Fruit fly (Drosophila melanogaster) whole organism, wandering third instar larva: ENCODE measurements around the gene CG1486.

Source experiments
- CG32264 ChIP-seq: fragments of 200-800 bp; sonication (Bioruptor generic); optimal IDR thresholded peaks from 2 replicates; lab custom pipeline; 2016; ENCODE audit warnings: missing biosample characterization, missing genetic modification characterization
- CG9705 ChIP-seq: fragments of 200-800 bp; sonication (Bioruptor generic); optimal IDR thresholded peaks from 2 replicates; lab custom pipeline; 2018; ENCODE audit warnings: missing biosample characterization, mild to moderate bottlenecking, missing genetic modification characterization
- Dfd ChIP-seq: fragments of >200 bp; optimal IDR thresholded peaks from 2 replicates; lab custom pipeline; 2017; ENCODE audit warnings: missing biosample characterization, missing genetic modification characterization
- Dif ChIP-seq: fragments of 200-275, 200-300 bp; sonication (Bioruptor generic); optimal IDR thresholded peaks from 2 replicates; lab custom pipeline; 2018; ENCODE audit warnings: missing biosample characterization, missing genetic modification characterization; ENCODE audit not compliant: partially characterized antibody
- HLH106 ChIP-seq: fragments of 200-800 bp; optimal IDR thresholded peaks from 3 replicates; lab custom pipeline; 2019; ENCODE audit warnings: missing biosample characterization, mild to moderate bottlenecking, missing genetic modification characterization, moderate library complexity
- Hnf4 ChIP-seq: fragments of 200-800 bp; sonication (Bioruptor generic); optimal IDR thresholded peaks from 2 replicates; lab custom pipeline; 2016; ENCODE audit warnings: missing biosample characterization, mild to moderate bottlenecking, missing genetic modification characterization
- Mio ChIP-seq: sonication (Bioruptor generic); optimal IDR thresholded peaks from 2 replicates; lab custom pipeline; 2016; ENCODE audit warnings: missing biosample characterization, missing genetic modification characterization
- Myc ChIP-seq: fragments of >200 bp; optimal IDR thresholded peaks from 2 replicates; lab custom pipeline; 2017
- N ChIP-seq: fragments of >200 bp; optimal IDR thresholded peaks from 2 replicates; lab custom pipeline; 2018; ENCODE audit warnings: missing biosample characterization, missing external identifiers, missing genetic modification characterization
- OdsH ChIP-seq: fragments of 200-800 bp; sonication (Bioruptor generic); optimal IDR thresholded peaks from 2 replicates; lab custom pipeline; 2016; ENCODE audit warnings: missing biosample characterization, mild to moderate bottlenecking, missing genetic modification characterization
- Rel ChIP-seq, 2 experiments: fragments of 200-800 bp; sonication (Bioruptor generic) in 1 of 2; optimal IDR thresholded peaks; 2 replicates in 1 of 2; 3 replicates in 1 of 2; lab custom pipeline; 2016 to 2019; ENCODE audit warnings: mild to moderate bottlenecking in 2 of 2, missing biosample characterization in 2 of 2, missing genetic modification characterization in 2 of 2, moderate library complexity in 1 of 2
- Sp1 ChIP-seq: fragments of 200-800 bp; sonication (Bioruptor generic); optimal IDR thresholded peaks from 3 replicates; lab custom pipeline; 2019; ENCODE audit warnings: missing biosample characterization, mild to moderate bottlenecking, missing genetic modification characterization, moderate library complexity
- Vsx2 ChIP-seq: fragments of 200-300, 225-300 bp; sonication (Bioruptor generic); optimal IDR thresholded peaks from 2 replicates; lab custom pipeline; 2018; ENCODE audit warnings: missing biosample characterization, missing genetic modification characterization; ENCODE audit not compliant: partially characterized antibody
- br ChIP-seq: fragments of 200-800 bp; sonication (Bioruptor generic); optimal IDR thresholded peaks from 2 replicates; lab custom pipeline; 2016; ENCODE audit warnings: missing biosample characterization, missing genetic modification characterization
- dmrt93B ChIP-seq: fragments of 200-800 bp; sonication (Bioruptor generic); optimal IDR thresholded peaks from 2 replicates; lab custom pipeline; 2018; ENCODE audit warnings: missing biosample characterization, mild to moderate bottlenecking, missing genetic modification characterization
- dsf ChIP-seq: sonication (Bioruptor generic); optimal IDR thresholded peaks from 2 replicates; lab custom pipeline; 2016; ENCODE audit warnings: missing biosample characterization, missing genetic modification characterization, borderline replicate concordance
- ey ChIP-seq: fragments of 200-800 bp; sonication (Bioruptor generic); optimal IDR thresholded peaks from 2 replicates; lab custom pipeline; 2016; ENCODE audit warnings: missing biosample characterization, missing genetic modification characterization
- foxo ChIP-seq, 2 experiments: fragments of 200-800 bp; sonication (Bioruptor generic); optimal IDR thresholded peaks; 2 replicates in 1 of 2; 3 replicates in 1 of 2; lab custom pipeline; 2016 to 2017; ENCODE audit warnings: missing biosample characterization in 2 of 2, missing genetic modification characterization in 2 of 2
- fru ChIP-seq: fragments of 200-800 bp; sonication (Bioruptor generic); optimal IDR thresholded peaks from 3 replicates; lab custom pipeline; 2016; ENCODE audit warnings: missing biosample characterization, mild to moderate bottlenecking, missing genetic modification characterization
- h ChIP-seq: fragments of 200-800 bp; sonication (Bioruptor generic); optimal IDR thresholded peaks from 3 replicates; lab custom pipeline; 2016; ENCODE audit warnings: missing biosample characterization, mild to moderate bottlenecking, missing genetic modification characterization
- psq ChIP-seq: fragments of 200-800 bp; sonication (Bioruptor generic); optimal IDR thresholded peaks from 3 replicates; lab custom pipeline; 2017; ENCODE audit warnings: missing biosample characterization, mild to moderate bottlenecking, missing genetic modification characterization, moderate library complexity
- rgr ChIP-seq: fragments of 200-800 bp; sonication (Bioruptor generic); optimal IDR thresholded peaks from 3 replicates; lab custom pipeline; 2016; ENCODE audit warnings: missing biosample characterization, mild to moderate bottlenecking, missing genetic modification characterization
- sage ChIP-seq: fragments of 200-800 bp; sonication (Bioruptor generic); optimal IDR thresholded peaks from 2 replicates; lab custom pipeline; 2016; ENCODE audit warnings: missing biosample characterization, mild to moderate bottlenecking, missing genetic modification characterization
- usp ChIP-seq: fragments of >200 bp; optimal IDR thresholded peaks from 2 replicates; lab custom pipeline; 2017; ENCODE audit warnings: missing biosample characterization, missing genetic modification characterization
- woc ChIP-seq: sonication (Bioruptor generic); optimal IDR thresholded peaks from 2 replicates; lab custom pipeline; 2016; ENCODE audit warnings: missing biosample characterization, mild to moderate bottlenecking, missing genetic modification characterization

Gene CG1486

dm6 chrX:21319202-21319772 is 4.6 kb upstream of the CG1486 start, which contains the start of the genes SLIRP1 and anox (continued):
- TF ChIP-seq rgr (GFP tag; lab: Kevin White, UChicago): peak; percentile 79
- no peak for TF ChIP-seq Dif (GFP tag; lab: Kevin White, UChicago)

DNA sequence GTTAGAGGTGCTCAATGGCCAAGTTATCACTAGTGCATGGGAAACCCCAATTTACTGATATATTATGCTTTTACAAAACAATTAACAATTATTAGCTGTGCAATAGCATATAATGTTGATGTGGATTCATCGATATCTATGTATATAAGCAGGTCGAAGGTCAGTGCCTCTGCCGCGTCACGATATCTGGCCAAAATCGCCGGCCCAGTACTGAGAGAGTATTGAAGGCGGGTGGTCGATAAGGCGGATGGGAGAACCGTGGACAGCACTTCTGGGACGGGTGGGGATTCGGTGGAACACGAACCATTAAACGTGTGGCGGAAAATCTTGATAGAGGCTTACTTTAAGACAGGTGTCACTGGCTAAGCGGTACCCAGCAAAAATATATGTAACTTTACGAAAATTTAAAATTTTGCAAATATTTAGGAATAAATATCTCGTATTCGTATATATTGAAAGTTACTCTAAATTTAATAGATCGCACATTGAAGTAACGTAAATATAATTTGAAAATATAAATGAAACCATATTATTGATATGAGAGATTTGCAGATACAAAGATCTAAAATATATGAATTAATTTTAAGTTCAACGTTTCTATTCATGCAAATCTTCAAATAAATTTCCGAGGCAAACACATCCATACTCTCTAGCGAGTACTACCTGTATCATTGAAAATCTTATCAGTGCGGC is 1.4 kb upstream of the CG1486 start:
- TF ChIP-seq usp (no peak), N (GFP tag; lab: Kevin White, UChicago) (no peak), fru (GFP tag; lab: Kevin White, UChicago) (peak; percentile 75), Rel (GFP tag; optimal IDR thresholded peaks at IDR 0.05; lab: Kevin White, UChicago) (no peak), Rel (tag; optimal IDR thresholded peaks at IDR 0.05; lab: Kevin White, UChicago) (no peak), h (GFP tag; lab: Kevin White, UChicago) (peak; percentile 79), sage (GFP tag; lab: Kevin White, UChicago) (peak; percentile 12), HLH106 (tag; lab: Kevin White, UChicago) (peak; percentile 72), foxo (GFP tag; optimal IDR thresholded peaks at IDR 0.05; lab: Kevin White, UChicago) (peak in 1 of 2 experiments; percentile 68), Vsx2 (no peak), CG32264 (GFP tag; lab: Kevin White, UChicago) (no peak), psq (GFP tag; lab: Kevin White, UChicago) (no peak), rgr (GFP tag; lab: Kevin White, UChicago) (no peak), Dfd (GFP tag; lab: Kevin White, UChicago) (no peak), CG9705 (GFP tag; lab: Kevin White, UChicago) (peak; percentile 10), ey (no peak), dsf (GFP tag; lab: Kevin White, UChicago) (no peak)

DNA sequence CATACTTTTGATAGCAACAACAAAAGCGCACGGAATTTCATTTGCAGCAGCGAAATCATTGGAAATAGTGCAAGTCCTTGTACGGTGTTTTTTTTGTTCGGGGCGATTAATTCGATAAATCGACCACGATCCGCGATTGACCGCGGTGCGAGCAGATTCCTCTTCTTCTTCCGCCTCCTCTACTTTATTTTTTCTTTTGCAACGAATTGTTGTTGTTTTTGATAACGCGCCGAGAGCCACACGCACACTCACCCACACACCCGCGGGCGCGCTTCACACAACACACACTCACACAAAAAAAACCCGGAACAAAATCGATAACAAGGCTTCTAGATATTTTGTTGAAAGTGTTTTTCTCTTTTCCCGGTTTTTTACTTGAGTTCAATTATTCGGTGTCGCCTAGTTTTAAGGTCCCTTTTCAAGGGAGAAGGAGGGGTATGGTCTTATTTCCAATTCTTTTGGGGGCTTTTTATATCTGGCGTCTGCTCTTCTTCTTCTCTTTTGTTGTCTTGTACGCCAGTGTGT is 613 bp upstream of the CG1486 start:
- TF ChIP-seq Rel (GFP tag; optimal IDR thresholded peaks at IDR 0.05; lab: Kevin White, UChicago): no peak
- TF ChIP-seq Rel (tag; optimal IDR thresholded peaks at IDR 0.05; lab: Kevin White, UChicago): peak; percentile 20
- TF ChIP-seq psq (GFP tag; lab: Kevin White, UChicago): no peak

- TF ChIP-seq Dfd (GFP tag; lab: Kevin White, UChicago) (peak; percentile 93), br (GFP tag; lab: Kevin White, UChicago) (no peak)
Observed at dm6 chrX:21333135-21333534, 9.3 kb downstream of the CG1486 start.

DNA sequence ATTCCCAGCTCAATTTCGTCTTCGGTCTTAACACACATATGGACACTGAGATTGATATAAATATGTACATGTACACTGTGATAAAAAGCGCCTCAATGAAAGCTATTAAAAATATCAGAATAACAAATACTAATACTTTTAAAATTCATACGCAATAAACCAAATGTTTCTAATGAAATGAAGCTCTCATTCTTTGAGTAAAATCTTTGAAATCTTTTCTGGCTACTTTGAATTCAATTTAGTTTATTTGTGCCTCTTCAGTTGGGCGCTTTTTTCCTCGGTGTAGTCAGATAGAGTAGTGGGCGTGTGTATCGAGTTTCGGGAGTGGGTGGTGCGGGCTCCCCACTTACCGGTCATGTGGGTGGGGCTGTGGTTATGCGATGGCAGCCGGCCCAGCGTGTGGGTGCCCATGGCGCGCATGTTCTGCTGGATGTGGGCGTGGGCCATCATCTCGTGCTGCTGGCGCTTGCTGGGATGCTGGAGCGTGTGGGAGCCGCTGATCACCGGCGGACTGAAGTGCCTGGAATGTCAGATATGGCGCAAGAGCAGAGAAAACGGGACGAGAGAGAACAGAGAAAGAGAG is 10.8 kb downstream of the CG1486 start:
- TF ChIP-seq OdsH (GFP tag; lab: Kevin White, UChicago) (no peak), CG32264 (GFP tag; lab: Kevin White, UChicago) (no peak), Mio (GFP tag; lab: Kevin White, UChicago) (no peak), Hnf4 (GFP tag; lab: Kevin White, UChicago) (no peak), Myc (lab: Kevin White, UChicago) (no peak), rgr (GFP tag; lab: Kevin White, UChicago) (no peak)

dm6 chrX:21337057-21337456 is 13.2 kb downstream of the CG1486 start:
- TF ChIP-seq psq (GFP tag; lab: Kevin White, UChicago) (no peak), dmrt93B (no peak), dsf (GFP tag; lab: Kevin White, UChicago) (no peak), rgr (GFP tag; lab: Kevin White, UChicago) (no peak), Vsx2 (no peak), Dfd (GFP tag; lab: Kevin White, UChicago) (no peak), CG9705 (GFP tag; lab: Kevin White, UChicago) (no peak), Mio (GFP tag; lab: Kevin White, UChicago) (no peak), foxo (GFP tag; optimal IDR thresholded peaks at IDR 0.05; lab: Kevin White, UChicago) (no peak), usp (no peak), sage (GFP tag; lab: Kevin White, UChicago) (no peak), woc (GFP tag; lab: Kevin White, UChicago) (no peak), Sp1 (GFP tag; lab: Kevin White, UChicago) (no peak), OdsH (GFP tag; lab: Kevin White, UChicago) (no peak), ey (no peak), br (GFP tag; lab: Kevin White, UChicago) (no peak)
- TF ChIP-seq, all 38 proteins: peak for 0
